Worm (Caenorhabditis elegans) whole organism, L1 larva: Measurements from ENCODE around the gene C13A2.10.
"Not testable (repeated sequence)": the region's sequence is repeated elsewhere in the genome, so short reads cannot be mapped to it uniquely, and the experiment has no call there.

Experiments used
- C04F5.9 ChIP-seq: sonication (generic microtip); optimal IDR thresholded peaks from 2 replicates; lab custom pipeline; 2016; ENCODE audit warnings: missing genetic modification characterization, missing compliant biosample characterization
- aha-1 ChIP-seq: fragments of 150-350 bp; optimal IDR thresholded peaks from 2 replicates; lab custom pipeline; 2014; ENCODE audit warnings: missing biosample characterization, missing genetic modification characterization
- alr-1 ChIP-seq: fragments of 200-800 bp; sonication (Bioruptor generic); optimal IDR thresholded peaks from 2 replicates; lab custom pipeline; 2018; ENCODE audit warnings: borderline replicate concordance, mild to moderate bottlenecking, missing genetic modification characterization, missing compliant biosample characterization
- dsc-1 ChIP-seq: sonication (generic microtip); optimal IDR thresholded peaks from 2 replicates; lab custom pipeline; 2016; ENCODE audit warnings: mild to moderate bottlenecking, missing genetic modification characterization, missing compliant biosample characterization
- efl-1 ChIP-seq, 4 experiments: fragments of 150-350 bp; optimal IDR thresholded peaks in 3 of 4; peaks in 1 of 4; 1 replicate in 1 of 4; 2 replicates in 3 of 4; lab custom pipeline; 2014; ENCODE audit warnings: missing biosample characterization in 2 of 4, missing genetic modification characterization in 2 of 4, missing genetic modification reagents in 2 of 4
- egl-27 ChIP-seq, 2 experiments: fragments of 150-350 bp in 1 of 2; sonication (generic microtip); optimal IDR thresholded peaks; 3 replicates each; lab custom pipeline; 2017 to 2018; ENCODE audit warnings: missing biosample characterization in 2 of 2, missing genetic modification characterization in 2 of 2, missing genetic modification reagents in 2 of 2
- elt-3 ChIP-seq, 6 experiments: fragments of 150-350 bp in 1 of 6; sonication (generic microtip); optimal IDR thresholded peaks; 2 replicates each; lab custom pipeline; 2017 to 2018; ENCODE audit warnings: missing biosample characterization in 6 of 6, missing genetic modification characterization in 6 of 6, inconsistent platforms in 1 of 6
- ets-5 ChIP-seq: fragments of 200-800 bp; sonication (Bioruptor generic); IDR thresholded peaks from 2 replicates; pipeline ENCODE4 v1.3.6; 2022; ENCODE audit warnings: missing genetic modification characterization, missing compliant biosample characterization
- fkh-4 ChIP-seq: sonication (generic microtip); optimal IDR thresholded peaks from 2 replicates; lab custom pipeline; 2016; ENCODE audit warnings: missing compliant biosample characterization, missing genetic modification characterization, borderline replicate concordance
- fos-1 ChIP-seq: fragments of 150-350 bp; optimal IDR thresholded peaks from 2 replicates; lab custom pipeline; 2014; ENCODE audit warnings: missing biosample characterization, missing genetic modification characterization
- hlh-17 ChIP-seq: fragments of 200-800 bp; sonication (Bioruptor generic); optimal IDR thresholded peaks from 2 replicates; lab custom pipeline; 2018; ENCODE audit warnings: missing genetic modification characterization, mild to moderate bottlenecking, missing compliant biosample characterization, moderate library complexity, borderline replicate concordance
- irx-1 ChIP-seq: sonication (generic microtip); optimal IDR thresholded peaks from 2 replicates; lab custom pipeline; 2016; ENCODE audit warnings: missing genetic modification characterization, missing compliant biosample characterization
- isw-1 ChIP-seq: fragments of 200-800 bp; sonication (Bioruptor generic); IDR thresholded peaks from 2 replicates; pipeline ENCODE4 v1.3.6; 2022; ENCODE audit warnings: missing genetic modification characterization, missing compliant biosample characterization
- lin-35 ChIP-seq, 2 experiments: fragments of 150-350 bp; optimal IDR thresholded peaks; 2 replicates each; lab custom pipeline; 2014; ENCODE audit warnings: missing biosample characterization in 2 of 2, missing genetic modification characterization in 2 of 2, missing genetic modification reagents in 2 of 2
- lin-39 ChIP-seq: fragments of 150-350 bp; optimal IDR thresholded peaks from 2 replicates; lab custom pipeline; 2014; ENCODE audit warnings: missing biosample characterization, missing genetic modification reagents, missing genetic modification characterization
- nhr-11 ChIP-seq: fragments of 150-350 bp; optimal IDR thresholded peaks from 2 replicates; lab custom pipeline; 2014; ENCODE audit warnings: missing biosample characterization, missing genetic modification characterization
- nhr-12 ChIP-seq: sonication (generic microtip); optimal IDR thresholded peaks from 2 replicates; lab custom pipeline; 2017; ENCODE audit warnings: missing biosample characterization, missing genetic modification characterization
- nhr-20 ChIP-seq: sonication (generic microtip); optimal IDR thresholded peaks from 2 replicates; lab custom pipeline; 2016; ENCODE audit warnings: mild to moderate bottlenecking, missing genetic modification characterization, missing compliant biosample characterization
- nhr-237 ChIP-seq: fragments of 150-350 bp; optimal IDR thresholded peaks from 2 replicates; lab custom pipeline; 2014; ENCODE audit warnings: missing biosample characterization, missing genetic modification characterization
- nhr-84 ChIP-seq: sonication (generic microtip); optimal IDR thresholded peaks from 2 replicates; lab custom pipeline; 2017; ENCODE audit warnings: missing biosample characterization, missing genetic modification characterization
- nhr-85 ChIP-seq: sonication (generic microtip); peaks from one replicate; lab custom pipeline; 2016; ENCODE audit warnings: missing genetic modification characterization, inconsistent platforms, missing compliant biosample characterization
- pag-3 ChIP-seq: sonication (generic microtip); optimal IDR thresholded peaks from 2 replicates; lab custom pipeline; 2017; ENCODE audit warnings: missing genetic modification characterization, mild to moderate bottlenecking, missing compliant biosample characterization, antibody characterized with exemption, borderline replicate concordance; ENCODE audit not compliant: insufficient read depth
- pax-3 ChIP-seq: fragments of 200-800 bp; sonication (Bioruptor generic); optimal IDR thresholded peaks from 2 replicates; lab custom pipeline; 2018; ENCODE audit warnings: mild to moderate bottlenecking, missing genetic modification characterization, moderate library complexity, missing compliant biosample characterization
- rnt-1 ChIP-seq: sonication (generic microtip); optimal IDR thresholded peaks from 2 replicates; lab custom pipeline; 2016; ENCODE audit warnings: mild to moderate bottlenecking, missing genetic modification characterization, moderate library complexity, missing compliant biosample characterization
- skn-1 ChIP-seq: fragments of 150-350 bp; optimal IDR thresholded peaks from 2 replicates; lab custom pipeline; 2014; ENCODE audit warnings: missing biosample characterization, missing genetic modification characterization
- snpc-4 ChIP-seq: fragments of 150-350 bp; optimal IDR thresholded peaks from 2 replicates; lab custom pipeline; 2014; ENCODE audit warnings: missing biosample characterization, missing genetic modification characterization
- sox-4 ChIP-seq: sonication (generic microtip); optimal IDR thresholded peaks from 2 replicates; lab custom pipeline; 2016; ENCODE audit warnings: missing genetic modification characterization, missing compliant biosample characterization
- unc-130 ChIP-seq: fragments of 150-350 bp; optimal IDR thresholded peaks from 2 replicates; lab custom pipeline; 2017; ENCODE audit warnings: missing biosample characterization, missing genetic modification characterization, inconsistent platforms
- unc-86 ChIP-seq: sonication (generic microtip); optimal IDR thresholded peaks from 2 replicates; lab custom pipeline; 2016; ENCODE audit warnings: missing genetic modification characterization, missing compliant biosample characterization
- xbp-1 ChIP-seq: sonication (generic microtip); optimal IDR thresholded peaks from 2 replicates; lab custom pipeline; 2016; ENCODE audit warnings: missing genetic modification characterization, missing compliant biosample characterization

Gene C13A2.10

ce11 chrV:7274992-7275391, at the start of gene C13A2.10:
Gene C13A2.10 (minus strand): TSS chrV:7275092.
- TF ChIP-seq ets-5 (no peak), rnt-1 (no peak), nhr-237 (tag; lab: Kevin White, UChicago) (no peak), irx-1 (tag; lab: Kevin White, UChicago) (no peak), fkh-4 (tag; lab: Kevin White, UChicago) (no peak)

ce11 chrV:7321915-7322314, 47.0 kb upstream of the C13A2.10 start, which contains the start of gene F10G2.10:
Gene F10G2.10 (plus strand): TSS chrV:7322215.
- TF ChIP-seq egl-27 (tag; optimal IDR thresholded peaks at IDR 0.05; lab: Kevin White, UChicago): no peak
- no peak for TF ChIP-seq nhr-20 (tag; lab: Kevin White, UChicago)
- TF ChIP-seq sox-4: no peak
- TF ChIP-seq skn-1 (tag; lab: Kevin White, UChicago): no peak
- no peak for TF ChIP-seq fos-1 (tag; lab: Kevin White, UChicago)
- no peak for TF ChIP-seq dsc-1 (tag; lab: Kevin White, UChicago)
- TF ChIP-seq, all 84 proteins: peak for 0

ce11 chrV:7320909-7321308, 46.0 kb upstream of the C13A2.10 start, which contains the start of gene lmd-4:
Gene lmd-4 (minus strand): TSS chrV:7321009.
- TF ChIP-seq lin-35 (GFP tag; optimal IDR thresholded peaks at IDR 0.05; lab: Kevin White, UChicago): no peak
- TF ChIP-seq elt-3 (tag; optimal IDR thresholded peaks at IDR 0.05; lab: Kevin White, UChicago): no peak
- no peak for TF ChIP-seq aha-1 (tag; lab: Kevin White, UChicago)
- TF ChIP-seq xbp-1 (tag; lab: Kevin White, UChicago): no peak
- TF ChIP-seq efl-1 (optimal IDR thresholded peaks at IDR 0.05; lab: Kevin White, UChicago): no peak
- TF ChIP-seq efl-1 (GFP tag; optimal IDR thresholded peaks at IDR 0.05 in 1 of 2; lab: Kevin White, UChicago): peak in 1 of 2 experiments; percentile 17

DNA sequence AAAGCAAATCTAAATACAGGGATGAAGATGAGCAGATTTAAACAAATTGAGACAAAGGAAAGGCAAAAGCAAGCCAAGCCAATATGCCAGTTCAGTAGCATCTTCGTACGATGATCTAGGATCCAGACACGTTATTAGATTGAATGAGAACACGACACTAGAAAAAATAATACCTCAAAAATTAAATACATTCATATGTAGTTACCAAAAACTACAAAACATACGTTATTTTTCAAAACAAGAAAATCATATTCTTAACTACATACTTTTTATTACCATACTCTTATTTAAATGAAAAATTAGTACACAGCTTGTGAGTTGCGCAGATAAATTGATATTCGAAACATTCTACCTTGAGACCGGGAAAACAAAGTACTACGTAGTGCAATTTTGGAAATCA, 38.3 kb upstream of the C13A2.10 start, which contains the start of gene srx-6:
TSS of gene srx-6 (minus strand) at position 101 of the 400 bp plus-strand sequence.
- TF ChIP-seq fos-1 (tag; lab: Kevin White, UChicago): no peak

ce11 chrV:7307089-7307488, 32.2 kb upstream of the C13A2.10 start, which contains the start of gene F07G11.1:
Gene F07G11.1 (plus strand): TSS chrV:7307389.
- TF ChIP-seq nhr-11 (tag; lab: Kevin White, UChicago) (no peak), efl-1 (optimal IDR thresholded peaks at IDR 0.05; lab: Kevin White, UChicago) (no peak), efl-1 (GFP tag; optimal IDR thresholded peaks at IDR 0.05 in 1 of 2; lab: Kevin White, UChicago) (peak in 1 of 2 experiments; percentile 28)

- TF ChIP-seq unc-86, nhr-85, lin-39 (tag; lab: Kevin White, UChicago): not testable (repeated sequence)
These were observed 29.6 kb upstream of the C13A2.10 start, which contains the start of gene F07G11.2 for ce11 chrV:7304506-7304905. Gene F07G11.2 (plus strand): TSS chrV:7304806.

ce11 chrV:7298463-7298862, 23.6 kb upstream of the C13A2.10 start, which contains the start of gene F07G11.3:
Gene F07G11.3 (plus strand): TSS chrV:7298763.
- TF ChIP-seq dsc-1 (tag; lab: Kevin White, UChicago) (no peak), pag-3 (tag; lab: Kevin White, UChicago) (no peak), lin-39 (tag; lab: Kevin White, UChicago) (no peak), C04F5.9 (tag; lab: Kevin White, UChicago) (no peak), alr-1 (tag; lab: Kevin White, UChicago) (no peak), hlh-17 (GFP tag; lab: Kevin White, UChicago) (no peak), isw-1 (no peak), nhr-85 (tag; lab: Kevin White, UChicago) (no peak), skn-1 (tag; lab: Kevin White, UChicago) (no peak), unc-130 (tag; lab: Kevin White, UChicago) (no peak), nhr-12 (tag; lab: Kevin White, UChicago) (no peak), snpc-4 (tag; lab: Kevin White, UChicago) (no peak), nhr-84 (no peak), pax-3 (tag; lab: Kevin White, UChicago) (no peak)
